Fruit fly (Drosophila melanogaster) S2 (cell line): ENCODE data around the gene pdm2.

Source experiments
- CG8478 ChIP-seq: fragments of >200 bp; optimal IDR thresholded peaks from 2 replicates; lab custom pipeline; 2018
- CTCF ChIP-seq, 2 experiments: fragments of >200 bp; optimal IDR thresholded peaks; 2 replicates each; lab custom pipeline; 2018

- TF ChIP-seq CG8478 (lab: Kevin White, UChicago) (no peak), CTCF (optimal IDR thresholded peaks at IDR 0.05; lab: Kevin White, UChicago) (no peak)
These were observed 29.8 kb downstream of the pdm2 start for dm6 chr2L:12686811-12687210.
